Worm (Caenorhabditis elegans): ENCODE measurements around the gene cest-35.2.

- TF ChIP-seq fkh-10 (GFP tag; optimal IDR thresholded peaks at IDR 0.05) (peak; percentile 51), Y48G9A.11 (GFP tag; IDR thresholded peaks at IDR 0.05) (no peak), lin-39 (tag; optimal IDR thresholded peaks at IDR 0.05) (no peak), mxl-2 (GFP tag; conservative IDR thresholded peaks at IDR 0.05) (no peak), Y5F2A.4 (GFP tag; optimal IDR thresholded peaks at IDR 0.05) (no peak), unc-62 (GFP tag; optimal IDR thresholded peaks at IDR 0.05 in 1 of 2) (peak in 1 of 2 experiments; percentile 44), unc-62 (tag; optimal IDR thresholded peaks at IDR 0.05) (no peak), nhr-111 (GFP tag; optimal IDR thresholded peaks at IDR 0.05) (no peak), nhr-77 (tag; optimal IDR thresholded peaks at IDR 0.05) (no peak), ceh-82 (tag; optimal IDR thresholded peaks at IDR 0.05) (no peak), mdl-1 (tag; optimal IDR thresholded peaks at IDR 0.05) (no peak)
These were observed 36.8 kb downstream of the cest-35.2 start for ce11 chrV:5200188-5200587.
